Fruit fly (Drosophila melanogaster): Measurements from ENCODE around the gene CenG1A.

CenG1A gene

dm6 chr2L:13838647-13839390 lies 3.5 kb downstream of the CenG1A start (continued):
- TF ChIP-seq CG2202 (tag; optimal IDR thresholded peaks at IDR 0.05) (peak; percentile 36), tna (GFP tag; IDR thresholded peaks at IDR 0.05; ENCODE audit: partially characterized antibody) (no peak), wdn (GFP tag; IDR thresholded peaks at IDR 0.05) (no peak), CG9437 (GFP tag; optimal IDR thresholded peaks at IDR 0.05) (peak; percentile 1), CG13624 (GFP tag; optimal IDR thresholded peaks at IDR 0.05) (no peak), CG15479 (GFP tag; optimal IDR thresholded peaks at IDR 0.05) (no peak), CG9876 (GFP tag; optimal IDR thresholded peaks at IDR 0.05) (no peak), peb (GFP tag; IDR thresholded peaks at IDR 0.05) (no peak), CG11560 (tag; IDR thresholded peaks at IDR 0.05) (no peak), CG3726 (GFP tag; IDR thresholded peaks at IDR 0.05) (no peak), CG4820 (GFP tag; optimal IDR thresholded peaks at IDR 0.05) (peak; percentile 10), sna (GFP tag; IDR thresholded peaks at IDR 0.05; ENCODE audit: partially characterized antibody) (no peak), z (GFP tag; IDR thresholded peaks at IDR 0.05) (no peak), Myb (GFP tag; optimal IDR thresholded peaks at IDR 0.05) (no peak), odd (GFP tag; optimal IDR thresholded peaks at IDR 0.05) (no peak), knrl (GFP tag; IDR thresholded peaks at IDR 0.05; ENCODE audit: partially characterized antibody) (no peak), row (GFP tag; IDR thresholded peaks at IDR 0.05) (peak; percentile 53), phol (tag; optimal IDR thresholded peaks at IDR 0.05) (no peak), CG1832 (GFP tag; optimal IDR thresholded peaks at IDR 0.05) (no peak), CG12219 (GFP tag; optimal IDR thresholded peaks at IDR 0.05) (peak; percentile 12), jing (GFP tag; optimal IDR thresholded peaks at IDR 0.05) (no peak), HLH4C (GFP tag; IDR thresholded peaks at IDR 0.05; ENCODE audit: partially characterized antibody) (no peak), CG14965 (GFP tag; optimal IDR thresholded peaks at IDR 0.05; ENCODE audit: borderline replicate concordance) (no peak), stwl (tag; optimal IDR thresholded peaks at IDR 0.05) (no peak), CG1603 (tag; optimal IDR thresholded peaks at IDR 0.05) (peak; percentile 43), fru (optimal IDR thresholded peaks at IDR 0.05) (no peak), bcd (GFP tag; optimal IDR thresholded peaks at IDR 0.05) (no peak), Awh (GFP tag; IDR thresholded peaks at IDR 0.05) (peak; percentile 68; the same call in 1 of the 2 replicates), cad (GFP tag; optimal IDR thresholded peaks at IDR 0.05) (no peak), danr (GFP tag; IDR thresholded peaks at IDR 0.05) (no peak), CG7556 (GFP tag; optimal IDR thresholded peaks at IDR 0.05) (no peak), pros (GFP tag; optimal IDR thresholded peaks at IDR 0.05) (no peak), CG17361 (GFP tag; IDR thresholded peaks at IDR 0.05) (no peak), unpg (GFP tag; optimal IDR thresholded peaks at IDR 0.05) (no peak), Fer1 (GFP tag; optimal IDR thresholded peaks at IDR 0.05) (peak; percentile 39), CG10654 (GFP tag; optimal IDR thresholded peaks at IDR 0.05) (no peak), Ssrp (tag; optimal IDR thresholded peaks at IDR 0.05) (no peak), CG16815 (GFP tag; optimal IDR thresholded peaks at IDR 0.05) (no peak), CG10979 (tag; optimal IDR thresholded peaks at IDR 0.05) (no peak), jumu (GFP tag; optimal IDR thresholded peaks at IDR 0.05) (no peak), en (GFP tag; optimal IDR thresholded peaks at IDR 0.05) (no peak), Xbp1 (GFP tag; optimal IDR thresholded peaks at IDR 0.05) (peak; percentile 2), dm (GFP tag; optimal IDR thresholded peaks at IDR 0.05) (no peak), unc-4 (GFP tag; IDR thresholded peaks at IDR 0.05; ENCODE audit: partially characterized antibody) (no peak), CG18476 (GFP tag; optimal IDR thresholded peaks at IDR 0.05) (peak; percentile 16), NC2β (GFP tag; optimal IDR thresholded peaks at IDR 0.05) (peak; percentile 23), ara (GFP tag; IDR thresholded peaks at IDR 0.05) (peak; percentile 37; the same call in 1 of the 2 replicates), PHDP (tag; optimal IDR thresholded peaks at IDR 0.05) (peak; percentile 54), tio (GFP tag; optimal IDR thresholded peaks at IDR 0.05) (no peak), fd3F (GFP tag; optimal IDR thresholded peaks at IDR 0.05) (no peak)

Data from whole organism, embryonic.